Worm (Caenorhabditis elegans) whole organism, L3 larva: ENCODE data around the gene swd-2.1.

Experiments
- R02D3.7 ChIP-seq: fragments of 150-350 bp; optimal IDR thresholded peaks from 2 replicates; lab custom pipeline; 2014; ENCODE audit warnings: missing biosample characterization, missing genetic modification characterization
- ZK546.5 ChIP-seq: sonication (generic microtip); optimal IDR thresholded peaks from 2 replicates; lab custom pipeline; 2017; ENCODE audit warnings: missing biosample characterization, missing genetic modification characterization
- aly-2 ChIP-seq: fragments of 150-350 bp; optimal IDR thresholded peaks from 2 replicates; lab custom pipeline; 2014; ENCODE audit warnings: missing biosample characterization, missing genetic modification characterization
- ama-1 ChIP-seq: fragments of 150-350 bp; optimal IDR thresholded peaks from 2 replicates; lab custom pipeline; 2018
- ceh-16 ChIP-seq: sonication (generic microtip); optimal IDR thresholded peaks from 2 replicates; lab custom pipeline; 2017; ENCODE audit warnings: missing biosample characterization, missing genetic modification characterization
- ceh-28 ChIP-seq: fragments of 150-350 bp; optimal IDR thresholded peaks from 2 replicates; lab custom pipeline; 2014; ENCODE audit warnings: missing biosample characterization, missing genetic modification reagents, missing genetic modification characterization
- ceh-82 ChIP-seq: fragments of 150-350 bp; optimal IDR thresholded peaks from 2 replicates; lab custom pipeline; 2014; ENCODE audit warnings: missing biosample characterization, missing genetic modification characterization
- ceh-9 ChIP-seq: sonication (generic microtip); optimal IDR thresholded peaks from 2 replicates; lab custom pipeline; 2018; ENCODE audit warnings: missing biosample characterization, missing genetic modification characterization
- daf-12 ChIP-seq: fragments of 150-350 bp; optimal IDR thresholded peaks from 2 replicates; lab custom pipeline; 2014; ENCODE audit warnings: missing biosample characterization, missing genetic modification reagents, missing genetic modification characterization
- egl-27 ChIP-seq: sonication (generic microtip); optimal IDR thresholded peaks from 4 replicates; lab custom pipeline; 2017; ENCODE audit warnings: missing biosample characterization, missing genetic modification reagents, missing genetic modification characterization
- egl-5 ChIP-seq: fragments of 150-350 bp; optimal IDR thresholded peaks from 2 replicates; lab custom pipeline; 2017; ENCODE audit warnings: missing biosample characterization, missing genetic modification reagents, missing genetic modification characterization, inconsistent platforms
- elt-1 ChIP-seq: fragments of 150-350 bp; optimal IDR thresholded peaks from 2 replicates; lab custom pipeline; 2014; ENCODE audit warnings: missing biosample characterization, missing genetic modification characterization
- elt-2 ChIP-seq: sonication (generic microtip); optimal IDR thresholded peaks from 2 replicates; lab custom pipeline; 2016; ENCODE audit warnings: missing genetic modification reagents, mild to moderate bottlenecking, missing genetic modification characterization, missing compliant biosample characterization
- elt-3 ChIP-seq, 3 experiments: fragments of 150-350 bp in 1 of 3; sonication (generic microtip) in 2 of 3; optimal IDR thresholded peaks; 2 replicates in 2 of 3; 4 replicates in 1 of 3; lab custom pipeline; 2014 to 2017; ENCODE audit warnings: missing biosample characterization in 3 of 3, missing genetic modification characterization in 3 of 3
- eor-1 ChIP-seq, 2 experiments: fragments of 150-350 bp; optimal IDR thresholded peaks; 2 replicates each; lab custom pipeline; 2014 to 2018; ENCODE audit warnings: missing biosample characterization in 2 of 2, missing genetic modification characterization in 2 of 2
- fkh-10 ChIP-seq: sonication (generic microtip); optimal IDR thresholded peaks from 2 replicates; lab custom pipeline; 2017; ENCODE audit warnings: missing biosample characterization, missing genetic modification reagents, missing genetic modification characterization
- fkh-2 ChIP-seq: fragments of 150-350 bp; optimal IDR thresholded peaks from 2 replicates; lab custom pipeline; 2014; ENCODE audit warnings: missing biosample characterization, missing genetic modification reagents, missing genetic modification characterization
- fos-1 ChIP-seq: fragments of 150-350 bp; optimal IDR thresholded peaks from 2 replicates; lab custom pipeline; 2014; ENCODE audit warnings: missing biosample characterization, missing genetic modification characterization
- hmg-11 ChIP-seq: sonication (generic microtip); optimal IDR thresholded peaks from 2 replicates; lab custom pipeline; 2016; ENCODE audit warnings: missing genetic modification characterization, missing compliant biosample characterization
- jun-1 ChIP-seq: fragments of 150-350 bp; optimal IDR thresholded peaks from 2 replicates; lab custom pipeline; 2014; ENCODE audit warnings: missing biosample characterization, missing genetic modification reagents, missing genetic modification characterization
- lin-15B ChIP-seq: fragments of 150-350 bp; optimal IDR thresholded peaks from 2 replicates; lab custom pipeline; 2014; ENCODE audit warnings: missing biosample characterization, missing genetic modification characterization
- lin-39 ChIP-seq: fragments of 150-350 bp; optimal IDR thresholded peaks from 2 replicates; lab custom pipeline; 2018; ENCODE audit warnings: missing biosample characterization, missing genetic modification reagents, missing genetic modification characterization
- lsy-12 ChIP-seq: sonication (generic microtip); optimal IDR thresholded peaks from 2 replicates; lab custom pipeline; 2016; ENCODE audit warnings: mild to moderate bottlenecking, missing genetic modification characterization, missing compliant biosample characterization
- mdl-1 ChIP-seq: fragments of 150-350 bp; optimal IDR thresholded peaks from 2 replicates; lab custom pipeline; 2014; ENCODE audit warnings: missing biosample characterization, missing genetic modification characterization
- mml-1 ChIP-seq: fragments of 150-350 bp; sonication (generic microtip); optimal IDR thresholded peaks from 3 replicates; lab custom pipeline; 2014; ENCODE audit warnings: missing biosample characterization, missing genetic modification characterization
- nfya-1 ChIP-seq: sonication (generic microtip); optimal IDR thresholded peaks from 2 replicates; lab custom pipeline; 2017; ENCODE audit warnings: missing genetic modification characterization, mild to moderate bottlenecking, missing compliant biosample characterization, antibody characterized with exemption, moderate library complexity; ENCODE audit not compliant: insufficient read depth
- nhr-11 ChIP-seq: fragments of 150-350 bp; optimal IDR thresholded peaks from 2 replicates; lab custom pipeline; 2014; ENCODE audit warnings: missing biosample characterization, missing genetic modification characterization
- nhr-12 ChIP-seq: fragments of 150-350 bp; optimal IDR thresholded peaks from 2 replicates; lab custom pipeline; 2014; ENCODE audit warnings: missing biosample characterization, missing genetic modification characterization
- nhr-23 ChIP-seq: fragments of 150-350 bp; optimal IDR thresholded peaks from 2 replicates; lab custom pipeline; 2014; ENCODE audit warnings: missing biosample characterization, missing genetic modification reagents, missing genetic modification characterization
- nhr-237 ChIP-seq: fragments of 150-350 bp; optimal IDR thresholded peaks from 2 replicates; lab custom pipeline; 2014; ENCODE audit warnings: missing biosample characterization, missing genetic modification characterization
- nhr-25 ChIP-seq: sonication (generic microtip); optimal IDR thresholded peaks from 2 replicates; lab custom pipeline; 2017; ENCODE audit warnings: missing biosample characterization, missing genetic modification characterization
- nhr-28 ChIP-seq: fragments of 150-350 bp; optimal IDR thresholded peaks from 2 replicates; lab custom pipeline; 2014; ENCODE audit warnings: missing biosample characterization, missing genetic modification characterization
- nhr-43 ChIP-seq: sonication (generic microtip); optimal IDR thresholded peaks from 2 replicates; lab custom pipeline; 2016; ENCODE audit warnings: mild to moderate bottlenecking, missing genetic modification characterization, missing compliant biosample characterization; ENCODE audit not compliant: poor library complexity, severe bottlenecking
- nhr-67 ChIP-seq: fragments of 150-350 bp; optimal IDR thresholded peaks from 2 replicates; lab custom pipeline; 2014; ENCODE audit warnings: missing biosample characterization, missing genetic modification characterization
- nhr-76 ChIP-seq: fragments of 150-350 bp; sonication (generic microtip); optimal IDR thresholded peaks from 5 replicates; lab custom pipeline; 2014; ENCODE audit warnings: missing biosample characterization, missing genetic modification characterization
- nhr-77 ChIP-seq: fragments of 150-350 bp; optimal IDR thresholded peaks from 2 replicates; lab custom pipeline; 2014; ENCODE audit warnings: missing biosample characterization, missing genetic modification characterization
- pha-4 ChIP-seq: fragments of 150-350 bp; optimal IDR thresholded peaks from 2 replicates; lab custom pipeline; 2014; ENCODE audit warnings: missing biosample characterization, missing genetic modification reagents, missing genetic modification characterization
- pqm-1 ChIP-seq: fragments of 150-350 bp; optimal IDR thresholded peaks from 2 replicates; lab custom pipeline; 2017; ENCODE audit warnings: missing biosample characterization, missing genetic modification characterization, inconsistent platforms
- sea-2 ChIP-seq: fragments of 150-350 bp; sonication (generic microtip); optimal IDR thresholded peaks from 4 replicates; lab custom pipeline; 2014; ENCODE audit warnings: missing biosample characterization, missing genetic modification reagents, missing genetic modification characterization
- skn-1 ChIP-seq: fragments of 150-350 bp; optimal IDR thresholded peaks from 2 replicates; lab custom pipeline; 2014; ENCODE audit warnings: missing biosample characterization, missing genetic modification characterization
- snpc-4 ChIP-seq: fragments of 150-350 bp; optimal IDR thresholded peaks from 2 replicates; lab custom pipeline; 2014; ENCODE audit warnings: missing biosample characterization, missing genetic modification characterization
- tbx-2 ChIP-seq: sonication (generic microtip); optimal IDR thresholded peaks from 2 replicates; lab custom pipeline; 2016; ENCODE audit warnings: mild to moderate bottlenecking, missing genetic modification characterization, missing compliant biosample characterization
- unc-39 ChIP-seq: sonication (generic microtip); optimal IDR thresholded peaks from 4 replicates; lab custom pipeline; 2017; ENCODE audit warnings: missing biosample characterization, missing genetic modification characterization
- unc-62 ChIP-seq: fragments of 150-350 bp; sonication (generic microtip); optimal IDR thresholded peaks from 4 replicates; lab custom pipeline; 2014; ENCODE audit warnings: missing biosample characterization, missing genetic modification reagents, missing genetic modification characterization
- zag-1 ChIP-seq: fragments of 150-350 bp; optimal IDR thresholded peaks from 2 replicates; lab custom pipeline; 2014; ENCODE audit warnings: missing biosample characterization, missing genetic modification characterization
- ztf-11 ChIP-seq: fragments of 150-350 bp; optimal IDR thresholded peaks from 2 replicates; lab custom pipeline; 2014; ENCODE audit warnings: missing biosample characterization, missing genetic modification characterization
- ztf-4 ChIP-seq: fragments of 150-350 bp; optimal IDR thresholded peaks from 2 replicates; lab custom pipeline; 2014; ENCODE audit warnings: missing biosample characterization, missing genetic modification characterization

swd-2.1 gene

DNA sequence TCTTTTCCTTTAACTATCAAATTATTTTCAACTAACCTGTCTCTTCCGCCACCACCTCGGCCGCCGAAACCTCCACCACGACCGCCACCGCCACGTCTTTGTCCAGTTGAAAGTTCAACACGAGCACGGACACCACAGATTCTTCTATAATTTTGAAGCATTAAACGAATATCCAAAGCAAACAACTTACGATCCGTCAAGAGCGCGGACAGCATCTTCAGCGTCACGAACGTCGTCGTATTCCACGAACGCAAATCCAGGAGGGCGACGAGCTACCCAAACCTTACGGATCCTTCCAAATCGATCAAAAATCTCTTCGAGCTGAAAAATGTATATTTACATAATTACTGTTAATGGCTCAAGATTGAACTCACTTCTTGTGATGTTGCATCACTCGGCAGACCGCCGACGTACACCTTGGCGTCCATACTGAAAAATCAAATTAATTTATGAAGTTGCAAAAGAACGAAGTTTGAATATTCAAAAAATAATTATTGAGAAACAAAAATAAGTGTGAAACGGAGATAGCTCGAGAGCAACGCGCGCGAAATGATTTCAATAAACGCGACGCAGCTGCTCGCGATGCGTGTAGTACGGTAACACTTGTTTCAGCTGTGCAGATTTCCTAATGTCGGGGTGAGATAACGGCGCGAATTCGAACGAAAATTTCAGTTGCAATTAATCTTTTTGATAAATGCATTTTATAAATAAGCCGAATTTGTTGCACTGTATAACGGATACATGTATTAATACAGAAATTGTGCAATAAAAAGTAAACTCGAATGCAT lies 15.2 kb downstream of the swd-2.1 start, which contains the start of gene rsp-6:
TSS of gene rsp-6 (minus strand) at position 429 of the 788 bp plus-strand sequence.
- TF ChIP-seq aly-2 (tag; lab: Kevin White, UChicago) (no peak), fkh-10 (GFP tag; lab: Kevin White, UChicago) (no peak), skn-1 (tag; lab: Kevin White, UChicago) (peak; percentile 90), ama-1 (lab: Kevin White, UChicago) (peak; percentile 75), lsy-12 (tag; lab: Kevin White, UChicago) (peak; percentile 58), ceh-16 (tag; lab: Kevin White, UChicago) (no peak), nhr-43 (tag; lab: Kevin White, UChicago) (peak; percentile 64), nhr-25 (tag; lab: Kevin White, UChicago) (peak; percentile 78), pqm-1 (tag; lab: Kevin White, UChicago) (peak; percentile 44), lin-39 (peak; percentile 98), ceh-9 (no peak), nfya-1 (tag; lab: Kevin White, UChicago) (peak; percentile 98), ztf-4 (tag; lab: Kevin White, UChicago) (no peak), unc-62 (GFP tag; lab: Kevin White, UChicago) (peak; percentile 28), sea-2 (GFP tag; lab: Kevin White, UChicago) (no peak), ztf-11 (tag; lab: Kevin White, UChicago) (no peak), hmg-11 (tag; lab: Kevin White, UChicago) (peak; percentile 66), tbx-2 (no peak), ceh-82 (tag; lab: Kevin White, UChicago) (no peak), nhr-11 (tag; lab: Kevin White, UChicago) (peak; percentile 28), fos-1 (tag; lab: Kevin White, UChicago) (no peak), egl-27 (tag; lab: Kevin White, UChicago) (peak; percentile 9), zag-1 (tag; lab: Kevin White, UChicago) (no peak), lin-15B (tag; lab: Kevin White, UChicago) (peak; percentile 97), nhr-76 (tag; lab: Kevin White, UChicago) (no peak), nhr-67 (no peak), mml-1 (tag; lab: Kevin White, UChicago) (no peak), unc-39 (tag; lab: Kevin White, UChicago) (no peak), elt-3 (tag; optimal IDR thresholded peaks at IDR 0.05; lab: Kevin White, UChicago) (no peak), elt-2 (tag; lab: Kevin White, UChicago) (peak; percentile 65), nhr-23 (tag; lab: Kevin White, UChicago) (peak; percentile 73), R02D3.7 (peak; percentile 68), fkh-2 (tag; lab: Kevin White, UChicago) (no peak), jun-1 (tag; lab: Kevin White, UChicago) (peak; percentile 59), snpc-4 (tag; lab: Kevin White, UChicago) (peak; percentile 82), ceh-28 (tag; lab: Kevin White, UChicago) (peak; percentile 40), egl-5 (tag; lab: Kevin White, UChicago) (peak; percentile 96), elt-1 (tag; lab: Kevin White, UChicago) (peak; percentile 57), mdl-1 (tag; lab: Kevin White, UChicago) (no peak), nhr-12 (no peak), ZK546.5 (no peak), daf-12 (tag; lab: Kevin White, UChicago) (no peak), nhr-77 (tag; lab: Kevin White, UChicago) (peak; percentile 4), pha-4 (tag; lab: Kevin White, UChicago) (peak; percentile 97), eor-1 (tag; optimal IDR thresholded peaks at IDR 0.05; lab: Kevin White, UChicago) (no peak), nhr-237 (tag; lab: Kevin White, UChicago) (no peak), nhr-28 (no peak)
